Fruit fly (Drosophila melanogaster): Measurements from ENCODE around the gene SA1.

SA1 gene

dm6 chr2L:6918517-6919202, 31.6 kb upstream of the SA1 start, which contains the start of gene nop5 (continued):
- TF ChIP-seq ara (GFP tag; IDR thresholded peaks at IDR 0.05), result no peak
- TF ChIP-seq CG12219 (GFP tag; optimal IDR thresholded peaks at IDR 0.05), result no peak
- no peak for TF ChIP-seq CG4282 (GFP tag; optimal IDR thresholded peaks at IDR 0.05)
- TF ChIP-seq CG7745 (tag; optimal IDR thresholded peaks at IDR 0.05), result peak; percentile 26
- no peak for TF ChIP-seq Drgx (GFP tag; IDR thresholded peaks at IDR 0.05)
- no peak for TF ChIP-seq Nf-YA (GFP tag; IDR thresholded peaks at IDR 0.05)
- peak; percentile 40 for TF ChIP-seq CG16815 (GFP tag; optimal IDR thresholded peaks at IDR 0.05)
- TF ChIP-seq tll (GFP tag; optimal IDR thresholded peaks at IDR 0.05), result no peak
- no peak for TF ChIP-seq Optix (GFP tag; IDR thresholded peaks at IDR 0.05)
- TF ChIP-seq Hr3 (GFP tag; optimal IDR thresholded peaks at IDR 0.05), result peak; percentile 78
- no peak for TF ChIP-seq Hr51 (GFP tag; optimal IDR thresholded peaks at IDR 0.05)
- no peak for TF ChIP-seq CG11723 (GFP tag; optimal IDR thresholded peaks at IDR 0.05)
- TF ChIP-seq CG4820 (GFP tag; optimal IDR thresholded peaks at IDR 0.05), result peak; percentile 34
- TF ChIP-seq CoRest (tag; optimal IDR thresholded peaks at IDR 0.05), result peak; percentile 86
- TF ChIP-seq CG14014 (GFP tag; IDR thresholded peaks at IDR 0.05), result no peak
- no peak for TF ChIP-seq CG7987 (GFP tag; optimal IDR thresholded peaks at IDR 0.05)
- peak; percentile 3 for TF ChIP-seq gro (GFP tag; optimal IDR thresholded peaks at IDR 0.05)
- no peak for TF ChIP-seq amos (GFP tag; IDR thresholded peaks at IDR 0.05; ENCODE audit: partially characterized antibody)
- no peak for TF ChIP-seq Atf3 (GFP tag; optimal IDR thresholded peaks at IDR 0.05)
- no peak for TF ChIP-seq CG16813 (GFP tag; IDR thresholded peaks at IDR 0.05; ENCODE audit: partially characterized antibody)
- TF ChIP-seq oc (tag; optimal IDR thresholded peaks at IDR 0.05), result no peak
- peak; percentile 83 for TF ChIP-seq CG18619 (GFP tag; optimal IDR thresholded peaks at IDR 0.05)
- no peak for TF ChIP-seq bab2 (GFP tag; optimal IDR thresholded peaks at IDR 0.05)
- no peak for TF ChIP-seq CG4404 (GFP tag; IDR thresholded peaks at IDR 0.05)
- no peak for TF ChIP-seq ato (GFP tag; IDR thresholded peaks at IDR 0.05; ENCODE audit: partially characterized antibody)
- no peak for TF ChIP-seq CG3838 (GFP tag; optimal IDR thresholded peaks at IDR 0.05)
- no peak for TF ChIP-seq CG17802 (tag; optimal IDR thresholded peaks at IDR 0.05)
- TF ChIP-seq CG17568 (GFP tag; optimal IDR thresholded peaks at IDR 0.05), result no peak
- TF ChIP-seq Xbp1 (GFP tag; optimal IDR thresholded peaks at IDR 0.05), result peak; percentile 60
- TF ChIP-seq CG8765 (GFP tag; IDR thresholded peaks at IDR 0.05), result no peak
- TF ChIP-seq Hmx (GFP tag; optimal IDR thresholded peaks at IDR 0.05), result no peak
- no peak for TF ChIP-seq mld (GFP tag; IDR thresholded peaks at IDR 0.05; ENCODE audit: partially characterized antibody)
- TF ChIP-seq zen (tag; optimal IDR thresholded peaks at IDR 0.05), result peak; percentile 20
- TF ChIP-seq Poxn (GFP tag; IDR thresholded peaks at IDR 0.05), result no peak
- peak; percentile 83 for TF ChIP-seq Meics (GFP tag; optimal IDR thresholded peaks at IDR 0.05)
- peak; percentile 72 for TF ChIP-seq B-H2 (GFP tag; optimal IDR thresholded peaks at IDR 0.05)
- no peak for TF ChIP-seq sens-2 (GFP tag; IDR thresholded peaks at IDR 0.05)
- no peak; the same call in 1 of the 2 replicates for TF ChIP-seq vvl (GFP tag; IDR thresholded peaks at IDR 0.05)
- no peak for TF ChIP-seq ac (GFP tag; optimal IDR thresholded peaks at IDR 0.05)
- TF ChIP-seq D19B (GFP tag; optimal IDR thresholded peaks at IDR 0.05), result peak; percentile 99
- TF ChIP-seq corto (GFP tag; optimal IDR thresholded peaks at IDR 0.05), result no peak
- no peak for TF ChIP-seq bowl (GFP tag; IDR thresholded peaks at IDR 0.05)
- no peak for TF ChIP-seq gt (GFP tag; IDR thresholded peaks at IDR 0.05)
- TF ChIP-seq CG15073 (GFP tag; optimal IDR thresholded peaks at IDR 0.05), result no peak
- peak; percentile 38 for TF ChIP-seq unpg (GFP tag; optimal IDR thresholded peaks at IDR 0.05)
- no peak for TF ChIP-seq ash1 (GFP tag; optimal IDR thresholded peaks at IDR 0.05)
- TF ChIP-seq lab (GFP tag; optimal IDR thresholded peaks at IDR 0.05), result no peak
- TF ChIP-seq row (GFP tag; IDR thresholded peaks at IDR 0.05), result peak; percentile 95
- no peak for TF ChIP-seq ems (GFP tag; optimal IDR thresholded peaks at IDR 0.05)
- peak; percentile 78 for TF ChIP-seq HHEX (GFP tag; optimal IDR thresholded peaks at IDR 0.05)

Data from whole organism, embryonic.